Worm (Caenorhabditis elegans) whole organism, young adult: ENCODE data around the gene fbxa-174.

Experiments used
- B0261.1 ChIP-seq: sonication (generic microtip); optimal IDR thresholded peaks from 2 replicates; lab custom pipeline; 2016; ENCODE audit warnings: mild to moderate bottlenecking, missing genetic modification characterization, moderate library complexity, missing compliant biosample characterization
- T26A5.8 ChIP-seq: sonication (generic microtip); optimal IDR thresholded peaks from 2 replicates; lab custom pipeline; 2016; ENCODE audit warnings: missing genetic modification characterization, missing compliant biosample characterization
- attf-5 ChIP-seq: fragments of 200-800 bp; sonication (Bioruptor generic); optimal IDR thresholded peaks from 2 replicates; lab custom pipeline; 2018; ENCODE audit warnings: mild to moderate bottlenecking, missing genetic modification characterization, missing compliant biosample characterization
- attf-6 ChIP-seq: fragments of 200-800 bp; sonication (Bioruptor generic); IDR thresholded peaks from 2 replicates; pipeline ENCODE4 v1.3.6; 2022; ENCODE audit warnings: missing genetic modification reagents, missing genetic modification characterization, missing compliant biosample characterization
- ceh-27 ChIP-seq: fragments of 200-800 bp; sonication (Bioruptor generic); optimal IDR thresholded peaks from 2 replicates; lab custom pipeline; 2018; ENCODE audit warnings: mild to moderate bottlenecking, missing genetic modification characterization, moderate library complexity, missing compliant biosample characterization
- ceh-40 ChIP-seq: fragments of 200-800 bp; sonication (Bioruptor generic); IDR thresholded peaks from 2 replicates; pipeline ENCODE4 v1.3.6; 2022; ENCODE audit warnings: missing genetic modification characterization, missing compliant biosample characterization
- efl-1 ChIP-seq: fragments of 150-350 bp; optimal IDR thresholded peaks from 2 replicates; lab custom pipeline; 2014; ENCODE audit warnings: missing biosample characterization, missing genetic modification reagents, missing genetic modification characterization
- egl-44 ChIP-seq: fragments of 200-800 bp; sonication (Bioruptor generic); IDR thresholded peaks from 2 replicates; pipeline ENCODE4 v1.3.6; 2022; ENCODE audit warnings: missing genetic modification reagents, missing genetic modification characterization, missing compliant biosample characterization
- hrde-1 ChIP-seq: sonication (generic microtip); optimal IDR thresholded peaks from 2 replicates; lab custom pipeline; 2016; ENCODE audit warnings: missing genetic modification characterization, mild to moderate bottlenecking, missing compliant biosample characterization, moderate library complexity, missing genotype, missing genetic modification reagents, borderline replicate concordance
- lin-26 ChIP-seq: fragments of 200-800 bp; sonication (Bioruptor generic); IDR thresholded peaks from 2 replicates; pipeline ENCODE4 v1.3.6; 2022; ENCODE audit warnings: missing genetic modification reagents, missing genetic modification characterization, missing compliant biosample characterization
- lin-35 ChIP-seq, 3 experiments: fragments of 150-350 bp in 2 of 3; sonication (generic microtip) in 1 of 3; optimal IDR thresholded peaks; 2 replicates each; lab custom pipeline; 2014 to 2018; ENCODE audit warnings: missing biosample characterization in 3 of 3, missing genetic modification characterization in 3 of 3, missing genetic modification reagents in 3 of 3
- lsy-27 ChIP-seq: sonication (generic microtip); optimal IDR thresholded peaks from 2 replicates; lab custom pipeline; 2017; ENCODE audit warnings: missing genetic modification characterization, mild to moderate bottlenecking, missing compliant biosample characterization, antibody characterized with exemption, missing genotype, borderline replicate concordance; ENCODE audit not compliant: insufficient read depth
- madf-6 ChIP-seq: fragments of 200-800 bp; sonication (Bioruptor generic); IDR thresholded peaks from 2 replicates; pipeline ENCODE4 v1.3.6; 2022; ENCODE audit warnings: missing genetic modification reagents, missing genetic modification characterization, missing compliant biosample characterization
- mcd-1 ChIP-seq: fragments of 200-800 bp; sonication (Bioruptor generic); IDR thresholded peaks from 2 replicates; pipeline ENCODE4 v1.3.6; 2022; ENCODE audit warnings: missing genetic modification reagents, missing genetic modification characterization, missing compliant biosample characterization
- nhr-120 ChIP-seq: fragments of 200-800 bp; sonication (Bioruptor generic); IDR thresholded peaks from 2 replicates; pipeline ENCODE4 v1.3.6; 2022; ENCODE audit warnings: missing genetic modification characterization, missing compliant biosample characterization
- nhr-27 ChIP-seq: fragments of 200-800 bp; sonication (Bioruptor generic); optimal IDR thresholded peaks from 2 replicates; lab custom pipeline; 2018; ENCODE audit warnings: mild to moderate bottlenecking, missing genetic modification characterization, moderate library complexity, missing compliant biosample characterization
- pha-4 ChIP-seq: fragments of 150-350 bp; sonication (generic microtip); optimal IDR thresholded peaks from 2 replicates; lab custom pipeline; 2014; ENCODE audit warnings: missing biosample characterization, missing genetic modification reagents, missing genetic modification characterization
- rpc-1 ChIP-seq, 2 experiments: fragments of 150-350 bp in 1 of 2; sonication (generic microtip) in 1 of 2; optimal IDR thresholded peaks; 2 replicates each; lab custom pipeline; 2014 to 2018; ENCODE audit warnings: missing biosample characterization in 1 of 2, missing genetic modification characterization in 1 of 2, missing genetic modification reagents in 1 of 2, missing genotype in 1 of 2
- tbp1 ChIP-seq: fragments of 200-800 bp; sonication (Bioruptor generic); optimal IDR thresholded peaks from 2 replicates; lab custom pipeline; 2018; ENCODE audit warnings: mild to moderate bottlenecking, missing genetic modification characterization, missing compliant biosample characterization
- zfh-2 ChIP-seq: fragments of 200-800 bp; sonication (Bioruptor generic); conservative IDR thresholded peaks from 2 replicates; pipeline ENCODE4 v1.3.6; 2022; ENCODE audit warnings: missing genetic modification reagents, missing genetic modification characterization, missing compliant biosample characterization
- zim-3 ChIP-seq: sonication (generic microtip); optimal IDR thresholded peaks from 2 replicates; lab custom pipeline; 2017; ENCODE audit warnings: mild to moderate bottlenecking, missing genetic modification characterization, moderate library complexity, missing compliant biosample characterization
- ztf-18 ChIP-seq: sonication (generic microtip); optimal IDR thresholded peaks from 2 replicates; lab custom pipeline; 2016; ENCODE audit warnings: missing genotype, mild to moderate bottlenecking, missing genetic modification characterization, missing compliant biosample characterization
- ztf-25 ChIP-seq: fragments of 200-800 bp; sonication (Bioruptor generic); IDR thresholded peaks from 2 replicates; pipeline ENCODE4 v1.3.6; 2022; ENCODE audit warnings: missing genetic modification reagents, missing genetic modification characterization, missing compliant biosample characterization
- ztf-28 ChIP-seq: fragments of 200-800 bp; sonication (Bioruptor generic); IDR thresholded peaks from 2 replicates; pipeline ENCODE4 v1.3.6; 2022; ENCODE audit warnings: missing genetic modification reagents, missing genetic modification characterization, missing compliant biosample characterization

The fbxa-174 gene

DNA sequence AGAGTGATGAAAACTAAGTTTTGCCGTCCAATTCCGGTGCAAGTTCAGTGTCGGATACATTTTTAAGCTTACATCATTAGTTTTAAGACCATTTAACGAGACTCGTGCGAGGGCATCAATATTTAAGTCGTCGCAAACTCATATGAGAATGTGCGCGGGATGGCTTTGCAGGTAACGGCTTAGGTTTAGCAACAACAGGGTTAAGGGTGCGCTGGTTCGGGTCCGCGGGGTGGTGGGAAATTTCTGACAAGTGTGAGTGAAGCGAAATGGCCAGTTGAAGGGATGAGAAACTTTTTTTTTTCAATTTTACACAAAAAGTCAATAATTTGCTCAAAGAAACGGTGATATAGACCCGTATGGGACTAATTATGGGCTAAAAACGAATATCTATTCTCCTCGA, 44.4 kb downstream of the fbxa-174 start:
- peak; percentile 44 for TF ChIP-seq B0261.1
- TF ChIP-seq ztf-18 (tag; lab: Kevin White, UChicago): peak; percentile 25
- peak; percentile 50 for TF ChIP-seq hrde-1 (tag; lab: Kevin White, UChicago)
- TF ChIP-seq madf-6: 0 out of 2 replicates have a peak, but pooled peaks have one; percentile 27
- peak; percentile 67; the same call in 1 of the 2 replicates for TF ChIP-seq attf-6
- no peak for TF ChIP-seq ceh-27 (GFP tag; lab: Kevin White, UChicago)
- 0 out of 2 replicates have a peak, but pooled peaks have one; percentile 50 for TF ChIP-seq ztf-25 (GFP tag; lab: Robert Waterston, UW)
- no peak for TF ChIP-seq ceh-40
- no peak for TF ChIP-seq nhr-120 (GFP tag; lab: Robert Waterston, UW)
- peak; percentile 47 for TF ChIP-seq rpc-1 (optimal IDR thresholded peaks at IDR 0.05; lab: Kevin White, UChicago)
- TF ChIP-seq rpc-1 (tag; optimal IDR thresholded peaks at IDR 0.05; lab: Kevin White, UChicago): peak; percentile 79
- TF ChIP-seq lin-26 (GFP tag; lab: Robert Waterston, UW): peak; percentile 64; the same call in 1 of the 2 replicates
- TF ChIP-seq tbp1 (GFP tag; lab: Kevin White, UChicago): peak; percentile 73
- TF ChIP-seq, all 124 proteins: peak for 9

DNA sequence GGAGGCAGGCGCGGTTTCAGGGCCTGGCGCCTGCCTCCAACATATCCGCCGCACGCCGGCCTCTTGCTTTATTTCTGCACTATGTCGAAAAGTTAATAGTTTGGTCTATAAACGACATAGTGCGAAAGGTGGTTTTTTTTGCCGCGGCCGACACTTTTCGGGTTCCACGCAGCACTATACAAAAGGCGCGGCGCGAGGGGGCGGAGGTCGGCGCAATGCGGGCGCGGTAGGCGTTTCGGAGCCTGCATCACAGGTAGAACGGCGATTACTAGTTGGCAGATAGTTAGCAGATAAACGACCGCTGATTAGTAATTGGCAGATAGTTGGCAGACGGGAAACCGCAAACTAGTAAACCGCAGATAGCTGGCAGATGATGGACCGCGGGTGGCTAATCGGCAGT, 45.5 kb downstream of the fbxa-174 start:
- no peak for TF ChIP-seq pha-4 (tag; lab: Kevin White, UChicago)
- TF ChIP-seq ztf-28 (GFP tag; lab: Robert Waterston, UW): 0 out of 2 replicates have a peak, but pooled peaks have one; percentile 18
- peak; percentile 70; the same call in 1 of the 2 replicates for TF ChIP-seq zfh-2 (GFP tag; lab: Robert Waterston, UW)
- TF ChIP-seq, all 124 proteins: peak for 2

DNA sequence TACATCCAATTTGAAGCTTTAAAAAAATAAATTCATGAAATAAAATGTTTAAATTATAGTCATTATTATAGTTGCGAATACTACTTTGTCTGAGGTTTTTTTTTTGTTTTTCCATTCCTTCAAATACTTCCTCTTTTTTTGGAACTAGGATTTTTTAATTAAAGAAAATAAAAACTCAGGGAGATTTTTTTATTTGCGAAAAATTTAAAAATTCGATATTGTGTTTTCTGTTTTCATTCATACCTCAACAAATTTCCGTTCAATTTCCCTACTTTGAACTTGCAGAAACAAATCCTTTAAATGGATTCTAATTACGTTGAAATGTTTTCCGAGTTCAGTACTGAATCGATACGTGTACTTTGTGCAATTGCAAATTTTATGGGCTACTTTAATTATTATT, 49.8 kb downstream of the fbxa-174 start, which contains the start of gene srw-32:
TSS of gene srw-32 (plus strand) at position 301 of the 400 bp plus-strand sequence.
- TF ChIP-seq lin-35 (GFP tag; optimal IDR thresholded peaks at IDR 0.05; lab: Kevin White, UChicago): no peak
- no peak for TF ChIP-seq lsy-27 (tag; lab: Kevin White, UChicago)
- TF ChIP-seq attf-5 (GFP tag; lab: Kevin White, UChicago): no peak
- no peak for TF ChIP-seq T26A5.8
- TF ChIP-seq zim-3 (tag; lab: Kevin White, UChicago): no peak

DNA sequence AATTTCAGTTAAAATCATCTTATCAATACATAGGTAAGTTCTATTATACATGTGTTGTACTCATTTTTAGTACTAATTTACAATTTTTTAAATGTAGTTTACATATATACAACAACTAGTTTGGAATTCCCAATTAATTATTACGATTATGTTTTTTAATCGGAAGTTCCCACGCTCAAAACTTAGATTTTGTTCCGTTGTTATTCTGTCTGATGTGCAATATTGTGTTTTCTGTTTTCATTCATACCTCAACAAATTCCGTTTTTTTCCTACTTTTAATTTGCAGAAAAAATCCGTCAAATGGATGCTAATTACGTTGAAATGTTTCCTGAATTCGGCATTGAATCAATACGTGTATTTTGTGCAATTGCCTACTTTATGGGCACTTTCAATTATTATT, 52.0 kb downstream of the fbxa-174 start, which contains the start of gene srw-31:
TSS of gene srw-31 (plus strand) at position 301 of the 400 bp plus-strand sequence.
- TF ChIP-seq efl-1 (GFP tag; lab: Kevin White, UChicago) (no peak), mcd-1 (GFP tag; lab: Robert Waterston, UW) (no peak), egl-44 (GFP tag; lab: Robert Waterston, UW) (no peak), nhr-27 (no peak)
